Worm (Caenorhabditis elegans): ENCODE results near the gene sdz-4.

DNA sequence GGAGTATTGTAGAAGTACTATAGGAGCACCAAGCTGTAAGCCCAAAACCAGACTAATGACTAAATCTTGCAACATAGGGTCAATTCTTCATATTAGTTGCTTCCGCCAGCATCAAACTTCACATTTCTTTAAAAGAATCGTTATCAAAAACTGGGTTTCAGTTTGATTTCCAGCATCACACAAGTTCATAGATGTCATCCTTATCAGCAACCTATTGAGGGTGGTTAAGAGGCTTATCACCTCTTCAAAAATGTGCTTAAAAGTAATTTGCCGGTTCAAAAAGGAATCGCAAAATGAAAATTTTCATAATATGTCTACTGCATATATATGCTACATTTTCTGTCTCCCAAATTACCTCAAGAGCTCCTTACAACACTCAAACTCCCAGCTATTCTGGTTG is 14.9 kb upstream of the sdz-4 start, which contains the start of gene clec-43:
- TF ChIP-seq scrt-1 (GFP tag; IDR thresholded peaks at IDR 0.05) = no peak
- no peak for TF ChIP-seq ama-1 (optimal IDR thresholded peaks at IDR 0.05)
- no peak for TF ChIP-seq flt-1 (GFP tag; IDR thresholded peaks at IDR 0.05)
- TF ChIP-seq ceh-13 (GFP tag; optimal IDR thresholded peaks at IDR 0.05) = no peak
- TF ChIP-seq tbx-37 (GFP tag; conservative IDR thresholded peaks at IDR 0.05) = no peak
- TF ChIP-seq tra-4 (tag; optimal IDR thresholded peaks at IDR 0.05) = no peak
- no peak for TF ChIP-seq hmbx-1 (tag; optimal IDR thresholded peaks at IDR 0.05)
- TF ChIP-seq aly-1 (tag; optimal IDR thresholded peaks at IDR 0.05) = no peak
- TF ChIP-seq sea-1 (GFP tag; conservative IDR thresholded peaks at IDR 0.05) = no peak

Data from whole organism, early embryonic.